Fruit fly (Drosophila melanogaster) whole organism, embryonic: ENCODE data around the gene TwdlX.
A peak's percentile ranks its signal among the peaks of the same experiment; 100 is the strongest.

Experiments
- CG10147 ChIP-seq: fragments of 200-800 bp; sonication (Bioruptor generic); optimal IDR thresholded peaks from 2 replicates; lab custom pipeline; 2019; ENCODE audit warnings: missing biosample characterization, mild to moderate bottlenecking, missing genetic modification characterization, moderate library complexity
- CG10274 ChIP-seq: fragments of 200-800 bp; sonication (Bioruptor generic); optimal IDR thresholded peaks from 3 replicates; lab custom pipeline; 2017; ENCODE audit warnings: missing biosample characterization, mild to moderate bottlenecking, missing genetic modification characterization
- CG12942 ChIP-seq: fragments of 200-800 bp; sonication (Bioruptor generic); optimal IDR thresholded peaks from 3 replicates; lab custom pipeline; 2016; ENCODE audit warnings: missing biosample characterization, missing genetic modification characterization
- CG14050 ChIP-seq: fragments of 200-800 bp; sonication (Bioruptor generic); IDR thresholded peaks from 3 replicates; pipeline ENCODE4 v1.3.6; 2022; ENCODE audit warnings: missing biosample characterization, missing genetic modification characterization
- CG34422 ChIP-seq: fragments of 200-800 bp; sonication (Bioruptor generic); IDR thresholded peaks from 3 replicates; pipeline ENCODE4 v1.3.6; 2022; ENCODE audit warnings: missing biosample characterization, missing genetic modification characterization
- CG8388 ChIP-seq: fragments of 200-800 bp; sonication (Bioruptor generic); optimal IDR thresholded peaks from 2 replicates; lab custom pipeline; 2019; ENCODE audit warnings: missing biosample characterization, mild to moderate bottlenecking, missing genetic modification characterization, moderate library complexity
- Lpt ChIP-seq: fragments of >200 bp; optimal IDR thresholded peaks from 2 replicates; lab custom pipeline; 2018; ENCODE audit warnings: missing biosample characterization, missing genetic modification characterization
- Mes4 ChIP-seq: fragments of 200-800 bp; sonication (Bioruptor generic); optimal IDR thresholded peaks from 2 replicates; lab custom pipeline; 2016; ENCODE audit warnings: missing biosample characterization, missing genetic modification characterization
- Ssrp ChIP-seq: fragments of 200-800 bp; sonication (Bioruptor generic); optimal IDR thresholded peaks from 2 replicates; lab custom pipeline; 2018; ENCODE audit warnings: missing biosample characterization, mild to moderate bottlenecking, missing genetic modification characterization, moderate library complexity
- ase ChIP-seq: fragments of 200-800 bp; sonication (Bioruptor generic); IDR thresholded peaks from 3 replicates; pipeline ENCODE4 v1.3.6; 2022; ENCODE audit warnings: missing biosample characterization, missing genetic modification characterization
- sens ChIP-seq: fragments of 200-800 bp; sonication (Bioruptor generic); peaks from one replicate; lab custom pipeline; 2016; ENCODE audit warnings: missing biosample characterization, missing genetic modification characterization

DNA sequence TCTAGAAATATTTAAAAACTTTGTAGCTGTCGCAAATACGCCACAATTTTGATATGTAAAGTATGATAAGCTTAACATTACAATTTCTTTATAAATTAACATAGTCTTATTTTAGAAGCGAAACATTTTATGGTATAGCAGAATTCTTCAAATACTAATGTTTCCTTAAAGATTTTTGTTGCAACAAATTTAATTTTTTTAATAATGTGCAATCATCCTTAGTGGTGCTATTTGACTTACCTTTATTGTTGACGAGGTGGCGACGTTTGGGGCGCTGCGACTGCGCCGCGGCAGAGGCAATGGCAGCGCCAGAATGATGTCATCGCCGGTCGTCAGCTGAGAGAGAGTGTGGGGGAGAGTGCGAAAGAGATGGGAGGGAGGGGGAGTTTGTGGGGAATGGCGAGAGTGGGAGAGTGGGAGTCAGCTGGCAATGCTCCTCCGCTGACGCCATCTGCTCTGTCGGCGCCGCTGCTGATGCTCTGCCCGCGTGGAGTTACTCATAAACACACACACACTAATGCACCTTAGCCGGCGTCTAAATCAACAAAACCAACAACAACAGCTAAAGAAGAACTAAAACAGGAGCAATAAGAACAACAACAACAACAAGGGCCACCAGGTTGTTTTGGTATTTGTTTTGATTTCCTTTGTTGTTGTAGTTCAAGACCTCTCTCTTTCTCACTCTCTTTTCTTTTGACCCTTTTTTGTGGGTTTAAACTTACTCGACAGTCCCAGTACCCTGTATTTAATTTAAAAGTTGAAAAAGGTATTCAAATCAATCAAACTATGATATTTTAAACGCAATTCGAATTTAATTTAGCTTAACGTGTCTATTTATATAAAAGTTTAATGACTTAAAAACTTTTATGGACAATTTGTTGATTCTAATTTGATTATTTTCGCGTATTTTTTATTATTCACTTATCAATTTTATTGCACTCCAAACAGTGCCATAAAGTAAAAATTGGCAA is 7.4 kb upstream of the TwdlX start:
- peak; percentile 67; the same call in 2 of the 3 replicates for TF ChIP-seq CG14050 (GFP tag; lab: Robert Waterston, UW)
- TF ChIP-seq CG12942: peak; percentile 27
- TF ChIP-seq Lpt (GFP tag; lab: Kevin White, UChicago): no peak
- TF ChIP-seq CG8388 (GFP tag; lab: Kevin White, UChicago): peak; percentile 80
- TF ChIP-seq CG34422: peak; percentile 67; the same call in 2 of the 3 replicates
- peak; percentile 55; the same call in 2 of the 3 replicates for TF ChIP-seq ase (GFP tag; lab: Robert Waterston, UW)
- TF ChIP-seq sens (GFP tag; lab: Kevin White, UChicago): peak; percentile 96
- TF ChIP-seq Mes4 (GFP tag; lab: Kevin White, UChicago): peak; percentile 30
- no peak for TF ChIP-seq CG10274
- peak; percentile 43 for TF ChIP-seq CG10147 (GFP tag; lab: Kevin White, UChicago)
- peak; percentile 79 for TF ChIP-seq Ssrp
